Fruit fly (Drosophila melanogaster): ENCODE results near the gene spict.

The spict gene

DNA sequence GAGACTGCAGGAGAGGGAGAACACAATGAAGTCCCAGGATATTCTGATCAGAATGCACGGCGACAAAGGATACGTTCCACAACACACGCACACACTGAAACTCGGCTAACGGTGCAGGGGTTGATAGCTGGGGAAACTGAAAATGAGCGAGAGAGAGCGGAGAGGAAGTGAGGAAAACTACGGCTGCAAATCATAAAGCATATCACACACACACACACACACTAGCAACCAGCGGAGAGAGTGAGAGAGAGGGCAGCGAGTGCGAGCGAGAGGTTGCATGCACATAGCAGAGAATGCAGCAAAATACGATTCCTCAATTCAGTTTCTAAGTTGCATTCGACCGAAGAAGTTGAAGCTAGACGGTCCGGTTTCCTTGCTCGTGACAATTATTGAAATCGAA lies 26.2 kb upstream of the spict start (continued):
- peak; percentile 100 for TF ChIP-seq D (optimal IDR thresholded peaks at IDR 0.05)
- no peak for TF ChIP-seq D (GFP tag; optimal IDR thresholded peaks at IDR 0.05)
- TF ChIP-seq Taf1 (GFP tag; IDR thresholded peaks at IDR 0.05), result no peak
- no peak for TF ChIP-seq Poxn (GFP tag; IDR thresholded peaks at IDR 0.05)
- no peak for TF ChIP-seq CG18764 (GFP tag; optimal IDR thresholded peaks at IDR 0.05)
- no peak for TF ChIP-seq Antp (GFP tag; optimal IDR thresholded peaks at IDR 0.05)
- TF ChIP-seq D19A (tag; optimal IDR thresholded peaks at IDR 0.05), result no peak
- no peak for TF ChIP-seq twi (tag; optimal IDR thresholded peaks at IDR 0.05)
- TF ChIP-seq fd64A (GFP tag; optimal IDR thresholded peaks at IDR 0.05), result no peak
- TF ChIP-seq Hr51 (GFP tag; optimal IDR thresholded peaks at IDR 0.05), result no peak
- no peak for TF ChIP-seq YL-1 (GFP tag; optimal IDR thresholded peaks at IDR 0.05)
- peak; percentile 53 for TF ChIP-seq ac (GFP tag; optimal IDR thresholded peaks at IDR 0.05)
- peak; percentile 3 for TF ChIP-seq stwl (tag; optimal IDR thresholded peaks at IDR 0.05)
- TF ChIP-seq Nf-YB (GFP tag; optimal IDR thresholded peaks at IDR 0.05), result peak; percentile 96
- no peak for TF ChIP-seq CG33557 (GFP tag; optimal IDR thresholded peaks at IDR 0.05)
- no peak for TF ChIP-seq chn (GFP tag; optimal IDR thresholded peaks at IDR 0.05)
- no peak for TF ChIP-seq CG6683 (GFP tag; optimal IDR thresholded peaks at IDR 0.05)
- TF ChIP-seq CoRest (tag; optimal IDR thresholded peaks at IDR 0.05), result no peak
- no peak for TF ChIP-seq hbn (GFP tag; IDR thresholded peaks at IDR 0.05; ENCODE audit: partially characterized antibody)
- TF ChIP-seq CG15011 (GFP tag; optimal IDR thresholded peaks at IDR 0.05), result no peak
- 0 out of 4 replicates have a peak, but pooled peaks have one; percentile 21 for TF ChIP-seq Dll (GFP tag; IDR thresholded peaks at IDR 0.05; ENCODE audit: partially characterized antibody)
- no peak for TF ChIP-seq nerfin-2 (GFP tag; IDR thresholded peaks at IDR 0.05; ENCODE audit: partially characterized antibody)
- TF ChIP-seq gsb-n (tag; optimal IDR thresholded peaks at IDR 0.05), result peak; percentile 37
- TF ChIP-seq CG14014 (GFP tag; IDR thresholded peaks at IDR 0.05), result no peak
- no peak for TF ChIP-seq H2.0 (GFP tag; IDR thresholded peaks at IDR 0.05)
- TF ChIP-seq Tbp (GFP tag; optimal IDR thresholded peaks at IDR 0.05), result no peak
- no peak for TF ChIP-seq maf-S (GFP tag; optimal IDR thresholded peaks at IDR 0.05)
- peak; percentile 9 for TF ChIP-seq CG15601 (tag; optimal IDR thresholded peaks at IDR 0.05)
- no peak for TF ChIP-seq CG6854 (GFP tag; optimal IDR thresholded peaks at IDR 0.05)
- TF ChIP-seq Sox102F (GFP tag; optimal IDR thresholded peaks at IDR 0.05), result no peak
- TF ChIP-seq pfk (GFP tag; optimal IDR thresholded peaks at IDR 0.05), result no peak
- no peak for TF ChIP-seq CG10366 (GFP tag; IDR thresholded peaks at IDR 0.05)
- 0 out of 3 replicates have a peak, but pooled peaks have one; percentile 36 for TF ChIP-seq CG16813 (GFP tag; IDR thresholded peaks at IDR 0.05; ENCODE audit: partially characterized antibody)
- TF ChIP-seq CG12769 (tag; optimal IDR thresholded peaks at IDR 0.05), result no peak
- peak; percentile 88 for TF ChIP-seq CG1832 (GFP tag; optimal IDR thresholded peaks at IDR 0.05)
- peak; percentile 32; the same call in 1 of the 2 replicates for TF ChIP-seq Nf-YA (GFP tag; IDR thresholded peaks at IDR 0.05)
- no peak for TF ChIP-seq Ssrp (tag; optimal IDR thresholded peaks at IDR 0.05)
- no peak for TF ChIP-seq Drgx (GFP tag; IDR thresholded peaks at IDR 0.05)
- peak; percentile 70 for TF ChIP-seq cad (GFP tag; optimal IDR thresholded peaks at IDR 0.05)
- TF ChIP-seq Stat92E (GFP tag; optimal IDR thresholded peaks at IDR 0.05), result no peak
- TF ChIP-seq nau (GFP tag; optimal IDR thresholded peaks at IDR 0.05), result no peak
- no peak for TF ChIP-seq ase (GFP tag; IDR thresholded peaks at IDR 0.05)
- TF ChIP-seq H15 (GFP tag; IDR thresholded peaks at IDR 0.05), result no peak
- TF ChIP-seq CG7556 (GFP tag; optimal IDR thresholded peaks at IDR 0.05), result no peak
- TF ChIP-seq fd3F (GFP tag; optimal IDR thresholded peaks at IDR 0.05), result no peak
- TF ChIP-seq CG7372 (GFP tag; IDR thresholded peaks at IDR 0.05), result no peak
- TF ChIP-seq en (GFP tag; optimal IDR thresholded peaks at IDR 0.05), result no peak
- peak; percentile 82 for TF ChIP-seq crol (GFP tag; IDR thresholded peaks at IDR 0.05)
- TF ChIP-seq CG9797 (GFP tag; optimal IDR thresholded peaks at IDR 0.05), result no peak
- no peak for TF ChIP-seq CG9932 (GFP tag; IDR thresholded peaks at IDR 0.05)
- peak; percentile 85 to 97 for TF ChIP-seq insv (GFP tag; optimal IDR thresholded peaks at IDR 0.05)
